Worm (Caenorhabditis elegans): ENCODE results near the gene atx-3.

- no peak for TF ChIP-seq pha-2 (tag; optimal IDR thresholded peaks at IDR 0.05)
- TF ChIP-seq unc-3 (GFP tag; conservative IDR thresholded peaks at IDR 0.05), result no peak
- no peak for TF ChIP-seq unc-3 (tag; optimal IDR thresholded peaks at IDR 0.05)
- TF ChIP-seq ama-1 (optimal IDR thresholded peaks at IDR 0.05), result no peak
Observed at ce11 chrV:15563477-15563876, 13.8 kb downstream of the atx-3 start.

All from whole organism, late embryonic.